Worm (Caenorhabditis elegans): ENCODE data around the gene msp-49.

msp-49 gene

ce11 chrII:5194066-5194465, at the start of gene msp-49:
Gene msp-49 (plus strand): TSS chrII:5194366.
- TF ChIP-seq bed-1 (GFP tag; IDR thresholded peaks at IDR 0.05) (no peak), xnd-1 (tag; optimal IDR thresholded peaks at IDR 0.05) (no peak), ztf-26 (tag; optimal IDR thresholded peaks at IDR 0.05) (no peak), Y56A3A.18 (GFP tag; IDR thresholded peaks at IDR 0.05) (no peak), mel-28 (tag; optimal IDR thresholded peaks at IDR 0.05; ENCODE audit: borderline replicate concordance) (no peak), Y53F4B.3 (GFP tag; IDR thresholded peaks at IDR 0.05) (no peak), ztf-22 (GFP tag; optimal IDR thresholded peaks at IDR 0.05) (no peak), T26A5.8 (tag; optimal IDR thresholded peaks at IDR 0.05) (no peak), sea-2 (GFP tag; IDR thresholded peaks at IDR 0.05) (no peak), ets-4 (GFP tag; optimal IDR thresholded peaks at IDR 0.05) (no peak), madf-10 (tag; optimal IDR thresholded peaks at IDR 0.05) (no peak), ceh-100 (GFP tag; IDR thresholded peaks at IDR 0.05) (no peak), pbrm-1 (GFP tag; IDR thresholded peaks at IDR 0.05) (no peak)

- TF ChIP-seq F39B2.1 (GFP tag; IDR thresholded peaks at IDR 0.05), result no peak
- TF ChIP-seq ets-4 (GFP tag; optimal IDR thresholded peaks at IDR 0.05), result no peak
- no peak for TF ChIP-seq attf-6 (GFP tag; IDR thresholded peaks at IDR 0.05)
- TF ChIP-seq Y53G8AR.9 (GFP tag; conservative IDR thresholded peaks at IDR 0.05), result no peak
- no peak for TF ChIP-seq C06A6.2 (GFP tag; conservative IDR thresholded peaks at IDR 0.05)
- no peak for TF ChIP-seq pbrm-1 (GFP tag; IDR thresholded peaks at IDR 0.05)
- no peak for TF ChIP-seq atf-7 (tag; optimal IDR thresholded peaks at IDR 0.05)
- TF ChIP-seq F57A8.1 (GFP tag; optimal IDR thresholded peaks at IDR 0.05), result no peak
- TF ChIP-seq athp-1 (tag; optimal IDR thresholded peaks at IDR 0.05), result no peak
- no peak for TF ChIP-seq gei-17 (GFP tag; optimal IDR thresholded peaks at IDR 0.05)
- TF ChIP-seq F22D6.2 (tag; optimal IDR thresholded peaks at IDR 0.05), result no peak
- TF ChIP-seq B0019.2 (GFP tag; conservative IDR thresholded peaks at IDR 0.05), result no peak
- TF ChIP-seq bed-2 (GFP tag; IDR thresholded peaks at IDR 0.05), result no peak
- no peak for TF ChIP-seq rpc-1 (optimal IDR thresholded peaks at IDR 0.05)
- no peak for TF ChIP-seq rpc-1 (tag; optimal IDR thresholded peaks at IDR 0.05)
- no peak for TF ChIP-seq hrde-1 (tag; optimal IDR thresholded peaks at IDR 0.05; ENCODE audit: borderline replicate concordance)
- no peak for TF ChIP-seq hlh-12 (tag; optimal IDR thresholded peaks at IDR 0.05)
These were observed 45.8 kb upstream of the msp-49 start, which contains the start of gene F58A6.5 for ce11 chrII:5148349-5148748. Gene F58A6.5 (minus strand): TSS chrII:5148449.

ce11 chrII:5150829-5151228, 43.3 kb upstream of the msp-49 start, which contains the start of gene srb-16:
Gene srb-16 (minus strand): TSS chrII:5150929.
- TF ChIP-seq madf-6 (GFP tag; IDR thresholded peaks at IDR 0.05) (no peak), C17E4.6 (GFP tag; IDR thresholded peaks at IDR 0.05) (no peak), ztf-18 (tag; optimal IDR thresholded peaks at IDR 0.05) (no peak), ceh-58 (GFP tag; IDR thresholded peaks at IDR 0.05) (no peak), chd-7 (tag; optimal IDR thresholded peaks at IDR 0.05) (no peak), rpc-1 (optimal IDR thresholded peaks at IDR 0.05) (no peak), rpc-1 (tag; optimal IDR thresholded peaks at IDR 0.05) (no peak), F39B2.1 (GFP tag; IDR thresholded peaks at IDR 0.05) (no peak), attf-6 (GFP tag; IDR thresholded peaks at IDR 0.05) (no peak), pbrm-1 (GFP tag; IDR thresholded peaks at IDR 0.05) (no peak), ztf-22 (GFP tag; optimal IDR thresholded peaks at IDR 0.05) (no peak), egl-18 (GFP tag; IDR thresholded peaks at IDR 0.05) (no peak), B0019.2 (GFP tag; conservative IDR thresholded peaks at IDR 0.05) (no peak), unc-130 (GFP tag; optimal IDR thresholded peaks at IDR 0.05) (no peak), hmg-1.2 (GFP tag; IDR thresholded peaks at IDR 0.05) (no peak), dpff-1 (tag; optimal IDR thresholded peaks at IDR 0.05) (no peak), akir-1 (GFP tag; optimal IDR thresholded peaks at IDR 0.05) (no peak)

All from whole organism, young adult.